Worm (Caenorhabditis elegans): ENCODE measurements around the gene C46A5.4.

Gene C46A5.4

ce11 chrIV:7710824-7711223 lies 46.3 kb downstream of the C46A5.4 start, which contains the start of gene nhr-8:
Gene nhr-8, plus strand, starts transcription at chrIV:7710983.
- no peak for TF ChIP-seq cog-1 (tag; optimal IDR thresholded peaks at IDR 0.05)
- TF ChIP-seq flt-1 (GFP tag; IDR thresholded peaks at IDR 0.05) = no peak
- TF ChIP-seq ref-1 (GFP tag; conservative IDR thresholded peaks at IDR 0.05) = no peak
- TF ChIP-seq klf-2 (GFP tag; conservative IDR thresholded peaks at IDR 0.05) = no peak
- no peak for TF ChIP-seq ztf-23 (GFP tag; IDR thresholded peaks at IDR 0.05)
- no peak for TF ChIP-seq T22C8.4 (GFP tag; IDR thresholded peaks at IDR 0.05)
- TF ChIP-seq med-1 (GFP tag; optimal IDR thresholded peaks at IDR 0.05; ENCODE audit: insufficient read depth) = no peak

ce11 chrIV:7709701-7710100 lies 47.4 kb downstream of the C46A5.4 start, which contains the start of the genes mrpl-1, emc-6 and mrps-24:
Gene mrpl-1, minus strand, starts transcription at chrIV:7709701.
Gene emc-6, minus strand, starts transcription at chrIV:7709736.
Gene mrps-24, plus strand, starts transcription at chrIV:7710045.
- TF ChIP-seq ref-1 (GFP tag; conservative IDR thresholded peaks at IDR 0.05) (no peak), klf-2 (GFP tag; conservative IDR thresholded peaks at IDR 0.05) (no peak), med-1 (GFP tag; optimal IDR thresholded peaks at IDR 0.05; ENCODE audit: insufficient read depth) (no peak), cog-1 (tag; optimal IDR thresholded peaks at IDR 0.05) (peak; percentile 3)

- TF ChIP-seq ztf-23 (GFP tag; IDR thresholded peaks at IDR 0.05) (no peak), cog-1 (tag; optimal IDR thresholded peaks at IDR 0.05) (no peak), ztf-29 (GFP tag; IDR thresholded peaks at IDR 0.05) (no peak), med-1 (GFP tag; optimal IDR thresholded peaks at IDR 0.05; ENCODE audit: insufficient read depth) (no peak), flt-1 (GFP tag; IDR thresholded peaks at IDR 0.05) (no peak)
Observed at ce11 chrIV:7706805-7707204, 50.3 kb downstream of the C46A5.4 start, which contains the start of gene F33D4.4. Gene F33D4.4, minus strand, starts transcription at chrIV:7706905.

DNA sequence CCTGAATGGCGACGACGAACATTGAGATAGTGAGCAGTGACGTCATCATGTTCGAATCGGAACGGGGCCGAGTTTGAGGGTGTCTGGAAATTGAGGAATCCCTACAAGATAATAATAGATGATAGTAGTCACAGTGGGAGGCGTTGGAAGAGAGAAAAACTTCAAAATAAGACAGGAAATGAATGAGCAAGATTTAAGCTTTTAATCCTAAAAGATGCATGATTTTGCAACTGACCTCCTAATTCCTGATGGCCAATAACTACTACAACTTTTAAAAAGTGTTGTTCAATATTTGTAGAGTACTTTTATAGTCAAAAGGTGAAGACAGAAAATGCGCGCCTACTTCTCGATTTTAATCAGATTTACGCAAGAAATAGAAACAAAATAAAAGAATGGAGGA lies 58.8 kb downstream of the C46A5.4 start, which contains the start of gene flp-13:
flp-13 (minus strand) TSS at position 101 of the 400 bp plus-strand sequence.
- TF ChIP-seq klf-2 (GFP tag; conservative IDR thresholded peaks at IDR 0.05) (no peak), flt-1 (GFP tag; IDR thresholded peaks at IDR 0.05) (no peak), med-1 (GFP tag; optimal IDR thresholded peaks at IDR 0.05; ENCODE audit: insufficient read depth) (no peak), ztf-29 (GFP tag; IDR thresholded peaks at IDR 0.05) (no peak), T22C8.4 (GFP tag; IDR thresholded peaks at IDR 0.05) (no peak), ztf-23 (GFP tag; IDR thresholded peaks at IDR 0.05) (no peak), cog-1 (tag; optimal IDR thresholded peaks at IDR 0.05) (no peak), tab-1 (GFP tag; IDR thresholded peaks at IDR 0.05) (no peak), ref-1 (GFP tag; conservative IDR thresholded peaks at IDR 0.05) (no peak)
